Worm (Caenorhabditis elegans): ENCODE data around the gene sru-37.

- no peak for TF ChIP-seq ceh-45 (GFP tag; IDR thresholded peaks at IDR 0.05)
- TF ChIP-seq pha-4 (tag; optimal IDR thresholded peaks at IDR 0.05), result no peak
- TF ChIP-seq ama-1 (optimal IDR thresholded peaks at IDR 0.05), result no peak
- TF ChIP-seq F13H6.1 (tag; optimal IDR thresholded peaks at IDR 0.05), result no peak
- TF ChIP-seq sdc-2 (tag; optimal IDR thresholded peaks at IDR 0.05), result no peak
- TF ChIP-seq pha-2 (tag; optimal IDR thresholded peaks at IDR 0.05), result no peak
- no peak for TF ChIP-seq elt-4 (tag; optimal IDR thresholded peaks at IDR 0.05)
- no peak for TF ChIP-seq fkh-10 (GFP tag; optimal IDR thresholded peaks at IDR 0.05)
These were observed 18.9 kb downstream of the sru-37 start, which contains the start of gene str-2 for ce11 chrV:9824149-9824548.
